Worm (Caenorhabditis elegans): ENCODE data around the gene hid-1.

ce11 chrX:2493586-2494175 lies 4.8 kb downstream of the hid-1 start:
- TF ChIP-seq W03F9.2 (tag; optimal IDR thresholded peaks at IDR 0.05) (no peak), him-1 (tag; optimal IDR thresholded peaks at IDR 0.05) (no peak), dao-5 (tag; optimal IDR thresholded peaks at IDR 0.05) (no peak)
